Fruit fly (Drosophila melanogaster): ENCODE measurements around the gene CG43737.
A peak's percentile ranks its signal among the peaks of the same experiment; 100 is the strongest.

CG43737 gene

DNA sequence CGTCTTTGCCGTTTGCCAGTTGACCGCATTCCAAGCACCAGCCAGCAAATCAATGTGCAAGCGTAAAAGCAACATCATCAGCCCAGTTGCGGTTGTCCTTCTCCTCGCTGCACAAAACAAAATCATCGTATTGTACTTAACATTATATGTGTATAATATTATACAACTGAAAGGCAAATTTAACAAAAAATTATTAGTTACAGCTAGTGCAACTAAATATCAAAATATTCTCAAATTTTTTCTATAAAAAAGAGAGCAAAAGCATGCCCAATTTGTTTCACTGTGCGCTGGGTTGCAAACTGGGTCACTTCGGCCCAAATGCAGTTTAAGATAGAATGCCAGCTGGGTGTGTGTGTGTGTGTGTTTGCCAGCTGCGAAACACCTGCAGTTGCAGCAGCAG lies 19.0 kb upstream of the CG43737 start (continued):
- TF ChIP-seq Smox (GFP tag; optimal IDR thresholded peaks at IDR 0.05) (no peak), acj6 (GFP tag; optimal IDR thresholded peaks at IDR 0.05) (peak; percentile 23), CG9139 (GFP tag; optimal IDR thresholded peaks at IDR 0.05) (no peak), CG8319 (GFP tag; optimal IDR thresholded peaks at IDR 0.05) (no peak), fkh (GFP tag; optimal IDR thresholded peaks at IDR 0.05) (no peak), CG6163 (GFP tag; IDR thresholded peaks at IDR 0.05) (0 out of 3 replicates have a peak, but pooled peaks have one; percentile 29), fd59A (GFP tag; optimal IDR thresholded peaks at IDR 0.05) (no peak), Eip75B (GFP tag; optimal IDR thresholded peaks at IDR 0.05) (peak; percentile 48), Sox102F (GFP tag; optimal IDR thresholded peaks at IDR 0.05) (peak; percentile 21), CG3919 (GFP tag; optimal IDR thresholded peaks at IDR 0.05) (peak; percentile 23), svp (GFP tag) (peak; percentile 51), CG31627 (GFP tag; optimal IDR thresholded peaks at IDR 0.05) (no peak), pdm3 (GFP tag; optimal IDR thresholded peaks at IDR 0.05) (peak; percentile 12), CG1621 (tag; optimal IDR thresholded peaks at IDR 0.05) (no peak), lz (GFP tag; optimal IDR thresholded peaks at IDR 0.05) (peak; percentile 5), Eip78C (GFP tag) (peak; percentile 73), Met (GFP tag; optimal IDR thresholded peaks at IDR 0.05) (peak; percentile 35)

DNA sequence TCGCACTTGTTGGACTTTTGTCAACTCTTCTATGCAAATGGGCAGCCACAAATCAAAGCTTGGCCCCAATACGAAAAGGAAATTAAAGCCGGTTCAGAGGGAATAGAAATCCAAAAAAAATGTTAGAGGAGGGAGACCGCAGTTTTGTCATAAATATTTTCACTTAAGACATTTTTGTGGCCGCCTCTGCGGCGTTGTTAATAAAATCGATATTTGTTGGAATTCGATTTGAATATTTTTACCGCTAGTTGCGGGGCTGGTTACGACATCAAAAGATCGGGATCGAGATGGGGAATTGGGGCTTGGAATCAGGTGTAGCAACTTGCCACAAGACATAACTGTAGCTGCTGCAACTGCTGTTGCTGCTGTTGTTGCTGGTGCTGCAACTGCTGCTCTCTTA lies 18.0 kb upstream of the CG43737 start:
- no peak for TF ChIP-seq CG8119 (GFP tag; IDR thresholded peaks at IDR 0.05)
- TF ChIP-seq Eip78C (GFP tag) = no peak
- TF ChIP-seq pdm3 (GFP tag; optimal IDR thresholded peaks at IDR 0.05) = no peak
- TF ChIP-seq CG6854 (GFP tag; optimal IDR thresholded peaks at IDR 0.05) = no peak
- no peak for TF ChIP-seq CG31627 (GFP tag; optimal IDR thresholded peaks at IDR 0.05)
- no peak for TF ChIP-seq Ets96B (tag; optimal IDR thresholded peaks at IDR 0.05)
- no peak for TF ChIP-seq Sox102F (GFP tag; optimal IDR thresholded peaks at IDR 0.05)
- no peak for TF ChIP-seq net (GFP tag; optimal IDR thresholded peaks at IDR 0.05)

DNA sequence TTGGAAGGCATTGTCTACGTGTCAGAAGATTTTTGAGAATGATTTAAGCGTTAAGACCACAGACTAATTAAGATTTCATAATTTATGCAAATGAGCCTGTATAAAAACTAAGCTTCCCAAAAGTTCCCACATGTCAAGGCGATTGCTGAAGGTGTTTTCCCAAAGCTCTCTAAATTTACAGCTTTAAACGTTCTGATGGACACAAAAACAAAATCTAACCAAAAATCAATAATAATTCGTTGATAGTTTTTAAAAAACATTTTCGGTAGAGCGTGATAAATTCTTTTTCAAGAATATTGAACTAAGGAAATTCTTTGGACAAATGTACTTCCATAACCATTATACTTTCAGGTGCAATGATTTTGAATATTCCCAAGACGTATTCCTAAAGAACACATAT lies 13.2 kb upstream of the CG43737 start:
- TF ChIP-seq CG8319 (GFP tag; optimal IDR thresholded peaks at IDR 0.05) = no peak
- TF ChIP-seq pdm3 (GFP tag; optimal IDR thresholded peaks at IDR 0.05) = no peak
- TF ChIP-seq CG6854 (GFP tag; optimal IDR thresholded peaks at IDR 0.05) = no peak
- no peak for TF ChIP-seq Hr4 (GFP tag; optimal IDR thresholded peaks at IDR 0.05)
- TF ChIP-seq fd59A (GFP tag; optimal IDR thresholded peaks at IDR 0.05) = no peak
- no peak for TF ChIP-seq net (GFP tag; optimal IDR thresholded peaks at IDR 0.05)
- TF ChIP-seq Met (GFP tag; optimal IDR thresholded peaks at IDR 0.05) = no peak
- TF ChIP-seq CG15336 (GFP tag; IDR thresholded peaks at IDR 0.05) = no peak
- no peak for TF ChIP-seq dsx (GFP tag; optimal IDR thresholded peaks at IDR 0.05; ENCODE audit: poor library complexity, severe bottlenecking)
- TF ChIP-seq esn (GFP tag; optimal IDR thresholded peaks at IDR 0.05) = peak; percentile 33
- no peak for TF ChIP-seq CG6163 (GFP tag; IDR thresholded peaks at IDR 0.05)
- no peak for TF ChIP-seq Sox102F (GFP tag; optimal IDR thresholded peaks at IDR 0.05)
- TF ChIP-seq CG8119 (GFP tag; IDR thresholded peaks at IDR 0.05) = no peak
- no peak for TF ChIP-seq vri (GFP tag; optimal IDR thresholded peaks at IDR 0.05)
- peak; percentile 67 for TF ChIP-seq Eip78C (GFP tag)
- TF ChIP-seq CG11762 (GFP tag; optimal IDR thresholded peaks at IDR 0.05; ENCODE audit: insufficient read depth) = no peak
- TF ChIP-seq svp (GFP tag) = peak; percentile 23
- no peak for TF ChIP-seq cyc (GFP tag; optimal IDR thresholded peaks at IDR 0.05)
- TF ChIP-seq CG32006 (GFP tag; optimal IDR thresholded peaks at IDR 0.05) = peak; percentile 39

DNA sequence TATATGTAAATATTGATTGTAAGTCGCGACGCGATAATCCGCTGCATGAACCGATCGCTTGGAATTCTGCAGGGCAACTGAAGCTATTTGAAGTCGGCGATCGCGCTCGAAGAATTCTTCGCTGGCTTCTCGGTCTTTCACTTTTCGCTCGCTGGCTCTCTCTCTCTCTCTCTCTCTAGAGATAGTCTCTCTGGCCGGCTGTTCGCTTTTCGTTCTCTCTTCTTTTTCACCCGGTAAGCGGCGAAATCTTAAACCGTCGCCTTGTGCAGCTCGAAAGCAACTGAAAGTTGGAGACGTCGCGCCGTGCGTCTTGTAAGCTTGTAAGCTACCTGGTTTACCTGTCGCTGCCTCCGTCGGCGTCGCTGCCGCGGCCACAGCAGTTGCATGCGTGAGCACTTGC lies 12.3 kb upstream of the CG43737 start, which contains the start of gene CG9095:
Gene CG9095 (minus strand): TSS at position 285 of the 400 bp plus-strand sequence.
- TF ChIP-seq CG11902 (GFP tag; optimal IDR thresholded peaks at IDR 0.05) (no peak), fkh (GFP tag; optimal IDR thresholded peaks at IDR 0.05) (peak; percentile 42), svp (GFP tag) (no peak), CG6854 (GFP tag; optimal IDR thresholded peaks at IDR 0.05) (peak; percentile 22), Eip75B (GFP tag; optimal IDR thresholded peaks at IDR 0.05) (peak; percentile 17), Ets96B (tag; optimal IDR thresholded peaks at IDR 0.05) (no peak), Blimp-1 (GFP tag; optimal IDR thresholded peaks at IDR 0.05) (peak; percentile 22), CG3919 (GFP tag; optimal IDR thresholded peaks at IDR 0.05) (peak; percentile 10), Smox (GFP tag; optimal IDR thresholded peaks at IDR 0.05) (no peak)

DNA sequence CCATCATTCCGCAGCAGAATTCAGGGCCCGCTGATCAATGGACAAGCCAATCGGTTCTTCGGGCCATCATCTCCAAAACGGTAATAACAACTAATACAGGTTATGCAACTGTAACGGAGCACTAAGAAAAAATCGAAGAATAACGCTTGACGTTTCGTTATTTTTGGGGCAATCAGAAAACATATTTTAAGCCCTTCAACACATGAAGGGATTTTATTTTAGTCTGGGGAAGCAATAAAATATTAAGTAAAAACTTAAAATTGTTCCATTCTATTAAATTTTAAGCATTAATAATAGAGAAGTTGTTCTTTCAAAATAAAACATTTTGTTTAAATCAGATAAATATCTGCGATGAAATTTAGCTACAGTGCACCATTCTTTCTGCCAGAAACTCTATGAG lies 11.8 kb upstream of the CG43737 start:
- TF ChIP-seq Ets96B (tag; optimal IDR thresholded peaks at IDR 0.05) (no peak), CG4318 (GFP tag; optimal IDR thresholded peaks at IDR 0.05) (no peak), Eip78C (GFP tag) (peak; percentile 42), CG6854 (GFP tag; optimal IDR thresholded peaks at IDR 0.05) (no peak), CG32006 (GFP tag; optimal IDR thresholded peaks at IDR 0.05) (peak; percentile 28), svp (GFP tag) (no peak)
